Worm (Caenorhabditis elegans): Measurements from ENCODE around the gene C32D5.14.

Gene C32D5.14

DNA sequence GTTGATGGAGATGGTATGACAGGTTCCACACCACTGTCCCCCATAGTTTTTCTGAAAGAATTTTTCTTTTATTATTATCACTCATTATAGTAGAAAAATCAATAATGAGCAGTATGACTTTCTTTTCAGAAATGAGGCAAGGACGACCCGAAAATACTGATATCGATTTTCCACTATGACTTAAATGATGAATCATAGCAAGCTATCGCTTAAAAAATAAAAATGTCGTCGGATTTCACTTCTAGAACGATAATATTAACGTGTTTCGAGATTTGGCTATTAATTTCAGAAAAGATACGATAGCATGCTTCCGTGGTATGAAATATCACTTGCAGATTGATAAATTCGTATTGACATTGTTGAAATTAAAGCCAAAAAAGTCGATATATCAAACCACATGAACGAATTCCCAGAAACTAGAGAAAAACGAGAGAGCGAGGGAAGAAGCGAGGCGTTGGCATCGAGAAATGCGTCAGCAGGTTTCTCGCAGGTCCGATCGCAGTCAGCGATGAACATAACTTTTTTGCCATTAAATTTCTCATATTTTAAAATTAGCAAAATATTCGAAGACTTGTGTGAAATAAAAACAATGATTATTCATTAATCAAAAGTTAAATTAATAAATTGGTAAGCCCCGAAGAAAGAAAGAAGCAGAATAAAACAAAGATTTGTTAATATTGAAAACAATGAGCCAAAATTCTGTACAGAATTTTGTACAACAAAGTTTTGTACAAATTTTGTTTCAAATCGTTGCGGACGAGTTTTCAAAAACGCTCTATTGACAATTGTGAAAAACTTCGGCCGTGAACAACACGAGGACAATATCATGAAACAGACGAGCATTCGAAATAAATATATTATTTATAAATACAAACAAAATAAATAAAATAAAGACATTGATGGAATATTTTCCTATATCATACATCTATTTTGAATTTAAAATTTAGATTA, 20.4 kb downstream of the C32D5.14 start, which contains the start of gene C32D5.11:
C32D5.11 (minus strand) TSS at position 51 of the 951 bp plus-strand sequence.
- TF ChIP-seq nhr-48 (tag; optimal IDR thresholded peaks at IDR 0.05) (peak; percentile 26), sdz-12 (GFP tag; optimal IDR thresholded peaks at IDR 0.05) (no peak), egl-43 (GFP tag; IDR thresholded peaks at IDR 0.05) (no peak), dmd-8 (GFP tag; IDR thresholded peaks at IDR 0.05) (no peak), nhr-42 (GFP tag; IDR thresholded peaks at IDR 0.05) (no peak), duxl-1 (tag; optimal IDR thresholded peaks at IDR 0.05; ENCODE audit: poor library complexity) (peak; percentile 66), lir-3 (tag; optimal IDR thresholded peaks at IDR 0.05) (no peak), D1046.2 (GFP tag; IDR thresholded peaks at IDR 0.05) (no peak), attf-4 (tag; optimal IDR thresholded peaks at IDR 0.05) (no peak), madf-9 (GFP tag; conservative IDR thresholded peaks at IDR 0.05) (no peak), Y75B8A.6 (GFP tag; IDR thresholded peaks at IDR 0.05) (no peak), F44E2.7 (GFP tag; IDR thresholded peaks at IDR 0.05) (no peak), F37D6.2 (tag; optimal IDR thresholded peaks at IDR 0.05) (peak; percentile 0), aha-1 (tag) (peak; percentile 96), Y48G9A.11 (GFP tag; IDR thresholded peaks at IDR 0.05) (no peak), ctbp-1 (GFP tag; IDR thresholded peaks at IDR 0.05) (no peak), saeg-2 (GFP tag; IDR thresholded peaks at IDR 0.05) (no peak), pha-4 (GFP tag; IDR thresholded peaks at IDR 0.05) (no peak), pha-4 (tag; optimal IDR thresholded peaks at IDR 0.05) (no peak), ztf-11 (tag; optimal IDR thresholded peaks at IDR 0.05) (no peak), mxl-3 (GFP tag; optimal IDR thresholded peaks at IDR 0.05) (peak; percentile 42), snpc-1.2 (GFP tag; IDR thresholded peaks at IDR 0.05) (no peak), snpc-4 (tag; optimal IDR thresholded peaks at IDR 0.05) (no peak), ceh-32 (tag; optimal IDR thresholded peaks at IDR 0.05; ENCODE audit: poor library complexity) (no peak), madf-5 (GFP tag; IDR thresholded peaks at IDR 0.05) (no peak), daf-8 (GFP tag; IDR thresholded peaks at IDR 0.05) (no peak), jun-1 (tag; optimal IDR thresholded peaks at IDR 0.05) (no peak), zfp-3 (GFP tag; conservative IDR thresholded peaks at IDR 0.05) (no peak), tra-1 (GFP tag; IDR thresholded peaks at IDR 0.05) (no peak), arid-1 (GFP tag; conservative IDR thresholded peaks at IDR 0.05) (no peak; the same call in 1 of the 2 replicates), T20F7.1 (GFP tag; optimal IDR thresholded peaks at IDR 0.05) (peak; percentile 44), aly-2 (tag; optimal IDR thresholded peaks at IDR 0.05) (no peak), nhr-76 (tag; optimal IDR thresholded peaks at IDR 0.05) (no peak), nhr-11 (tag; optimal IDR thresholded peaks at IDR 0.05) (peak; percentile 60), mes-2 (tag; optimal IDR thresholded peaks at IDR 0.05; ENCODE audit: poor library complexity, severe bottlenecking) (peak; percentile 88), nhr-6 (tag; optimal IDR thresholded peaks at IDR 0.05) (no peak), rbr-2 (tag; optimal IDR thresholded peaks at IDR 0.05) (peak; percentile 69), lim-7 (GFP tag; IDR thresholded peaks at IDR 0.05) (no peak), lsy-2 (tag; optimal IDR thresholded peaks at IDR 0.05) (peak in 1 of 2 experiments; percentile 87), nhr-41 (GFP tag; IDR thresholded peaks at IDR 0.05) (no peak), tag-97 (GFP tag; IDR thresholded peaks at IDR 0.05) (no peak), unc-39 (tag; optimal IDR thresholded peaks at IDR 0.05) (no peak), mep-1 (tag; optimal IDR thresholded peaks at IDR 0.05) (peak; percentile 77), hlh-30 (tag; optimal IDR thresholded peaks at IDR 0.05; ENCODE audit: insufficient read depth) (peak; percentile 82), ceh-28 (tag; optimal IDR thresholded peaks at IDR 0.05) (peak; percentile 34), egl-27 (tag; optimal IDR thresholded peaks at IDR 0.05) (no peak), lin-29 (GFP tag; IDR thresholded peaks at IDR 0.05) (no peak), set-16 (GFP tag; IDR thresholded peaks at IDR 0.05) (no peak), ceh-82 (tag; optimal IDR thresholded peaks at IDR 0.05) (no peak), ceh-62 (tag; optimal IDR thresholded peaks at IDR 0.05) (no peak)
